Worm (Caenorhabditis elegans): Measurements from ENCODE around the gene D1054.5.

The D1054.5 gene

ce11 chrV:10731989-10732472 is 44.3 kb downstream of the D1054.5 start, which contains the start of gene T28B11.1:
Gene T28B11.1, minus strand, starts transcription at chrV:10732422.
- TF ChIP-seq mep-1 (tag; optimal IDR thresholded peaks at IDR 0.05) (no peak), hlh-1 (tag; optimal IDR thresholded peaks at IDR 0.05) (no peak), zip-8 (tag; optimal IDR thresholded peaks at IDR 0.05) (no peak), bed-3 (GFP tag; optimal IDR thresholded peaks at IDR 0.05) (no peak), lin-32 (GFP tag; optimal IDR thresholded peaks at IDR 0.05) (no peak), unc-120 (tag; optimal IDR thresholded peaks at IDR 0.05; ENCODE audit: poor library complexity, severe bottlenecking) (no peak), ham-2 (GFP tag; optimal IDR thresholded peaks at IDR 0.05) (no peak), ceh-39 (tag; optimal IDR thresholded peaks at IDR 0.05) (no peak), elt-1 (tag; optimal IDR thresholded peaks at IDR 0.05; ENCODE audit: borderline replicate concordance, insufficient read depth) (no peak), sptf-1 (tag; optimal IDR thresholded peaks at IDR 0.05) (no peak), M03D4.4 (tag; optimal IDR thresholded peaks at IDR 0.05) (no peak), unc-62 (GFP tag; optimal IDR thresholded peaks at IDR 0.05) (no peak), nhr-237 (tag; optimal IDR thresholded peaks at IDR 0.05) (no peak), nhr-76 (tag; optimal IDR thresholded peaks at IDR 0.05) (no peak), nhr-2 (tag; optimal IDR thresholded peaks at IDR 0.05) (no peak), nhr-28 (tag; optimal IDR thresholded peaks at IDR 0.05) (no peak), tbx-8 (GFP tag; optimal IDR thresholded peaks at IDR 0.05) (no peak), mab-5 (tag; optimal IDR thresholded peaks at IDR 0.05) (no peak), ceh-43 (GFP tag; optimal IDR thresholded peaks at IDR 0.05) (no peak), snpc-4 (tag; optimal IDR thresholded peaks at IDR 0.05) (no peak)

DNA sequence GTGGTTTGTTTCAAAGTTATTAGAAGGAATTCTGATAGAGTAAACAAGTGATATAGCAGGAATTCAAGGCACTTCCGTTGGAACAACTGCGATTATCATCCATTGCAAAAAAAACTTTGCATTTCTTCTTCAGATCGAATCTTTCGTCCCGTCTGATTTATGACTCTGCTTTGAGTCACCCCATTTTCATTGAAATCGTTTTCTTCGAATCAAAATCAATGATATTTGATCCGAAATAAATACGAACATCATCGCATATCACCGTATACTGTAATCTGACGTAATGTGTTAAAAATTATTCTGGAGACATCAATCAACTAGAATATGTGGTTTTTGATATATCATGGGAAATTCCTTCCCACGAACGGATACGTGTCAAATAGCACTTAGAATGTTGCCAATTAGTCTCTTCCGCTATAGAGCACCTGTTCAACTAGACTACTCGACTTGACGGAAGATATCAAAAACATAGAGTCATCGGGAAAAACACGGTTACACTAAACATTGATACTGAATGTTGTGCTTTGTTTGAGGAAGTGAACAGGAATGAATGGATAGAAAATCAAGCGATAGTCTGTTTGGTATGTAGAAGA is 45.5 kb downstream of the D1054.5 start:
- TF ChIP-seq hlh-1 (tag; optimal IDR thresholded peaks at IDR 0.05) (peak; percentile 41), unc-62 (GFP tag; optimal IDR thresholded peaks at IDR 0.05) (peak; percentile 21), ceh-39 (tag; optimal IDR thresholded peaks at IDR 0.05) (no peak)

ce11 chrV:10729456-10729904 is 46.9 kb downstream of the D1054.5 start:
- TF ChIP-seq drap-1 (GFP tag; optimal IDR thresholded peaks at IDR 0.05): no peak
- no peak for TF ChIP-seq cnd-1 (tag; optimal IDR thresholded peaks at IDR 0.05)
- no peak for TF ChIP-seq lin-13 (tag; optimal IDR thresholded peaks at IDR 0.05)
- no peak for TF ChIP-seq ceh-83 (GFP tag; optimal IDR thresholded peaks at IDR 0.05)
- TF ChIP-seq sptf-1 (tag; optimal IDR thresholded peaks at IDR 0.05): no peak
- no peak for TF ChIP-seq lsy-2 (tag; optimal IDR thresholded peaks at IDR 0.05)
- TF ChIP-seq unc-39 (tag; optimal IDR thresholded peaks at IDR 0.05): no peak
- no peak for TF ChIP-seq ceh-43 (GFP tag; optimal IDR thresholded peaks at IDR 0.05)
- no peak for TF ChIP-seq ces-1 (GFP tag; optimal IDR thresholded peaks at IDR 0.05)
- no peak for TF ChIP-seq pha-4 (tag; optimal IDR thresholded peaks at IDR 0.05)
- TF ChIP-seq snpc-4 (tag; optimal IDR thresholded peaks at IDR 0.05): no peak
- TF ChIP-seq flh-1 (GFP tag; optimal IDR thresholded peaks at IDR 0.05): no peak
- no peak for TF ChIP-seq mab-5 (tag; optimal IDR thresholded peaks at IDR 0.05)
- TF ChIP-seq bed-3 (GFP tag; optimal IDR thresholded peaks at IDR 0.05): no peak
- no peak for TF ChIP-seq sem-2 (GFP tag; optimal IDR thresholded peaks at IDR 0.05)
- no peak for TF ChIP-seq nhr-237 (tag; optimal IDR thresholded peaks at IDR 0.05)
- TF ChIP-seq elt-3 (tag; optimal IDR thresholded peaks at IDR 0.05): no peak
- no peak for TF ChIP-seq unc-62 (GFP tag; optimal IDR thresholded peaks at IDR 0.05)

ce11 chrV:10727651-10728050 is 48.7 kb downstream of the D1054.5 start:
- peak; percentile 12 for TF ChIP-seq unc-120 (tag; optimal IDR thresholded peaks at IDR 0.05; ENCODE audit: poor library complexity, severe bottlenecking)
- peak; percentile 13 for TF ChIP-seq hlh-1 (tag; optimal IDR thresholded peaks at IDR 0.05)
- no peak for TF ChIP-seq lsy-2 (tag; optimal IDR thresholded peaks at IDR 0.05)
- no peak for TF ChIP-seq elt-1 (tag; optimal IDR thresholded peaks at IDR 0.05; ENCODE audit: borderline replicate concordance, insufficient read depth)
- TF ChIP-seq sptf-1 (tag; optimal IDR thresholded peaks at IDR 0.05): no peak
- no peak for TF ChIP-seq ces-1 (GFP tag; optimal IDR thresholded peaks at IDR 0.05)
- no peak for TF ChIP-seq ceh-43 (GFP tag; optimal IDR thresholded peaks at IDR 0.05)
- TF ChIP-seq zip-8 (tag; optimal IDR thresholded peaks at IDR 0.05): no peak
- peak; percentile 98 for TF ChIP-seq unc-62 (GFP tag; optimal IDR thresholded peaks at IDR 0.05)
- peak; percentile 59 for TF ChIP-seq mab-5 (tag; optimal IDR thresholded peaks at IDR 0.05)
- no peak for TF ChIP-seq M03D4.4 (tag; optimal IDR thresholded peaks at IDR 0.05)
- no peak for TF ChIP-seq nhr-237 (tag; optimal IDR thresholded peaks at IDR 0.05)
